Fruit fly (Drosophila melanogaster) whole organism, embryonic: ENCODE data around the gene CG40472.

Source experiments
- Abd-B ChIP-seq: fragments of 200-800 bp; sonication (Bioruptor generic); optimal IDR thresholded peaks from 2 replicates; lab custom pipeline; 2018; ENCODE audit warnings: missing biosample characterization, mild to moderate bottlenecking, missing genetic modification characterization, moderate library complexity
- BEAF-32 ChIP-seq: fragments of 200-800 bp; sonication (Bioruptor generic); optimal IDR thresholded peaks from 3 replicates; lab custom pipeline; 2017; ENCODE audit warnings: missing biosample characterization, missing genetic modification characterization, mild to moderate bottlenecking, moderate library complexity, missing genetic modification reagents
- CG1024 ChIP-seq: fragments of 200-800 bp; sonication (Bioruptor generic); IDR thresholded peaks from 2 replicates; pipeline ENCODE4 v1.3.6; 2022; ENCODE audit warnings: missing biosample characterization, missing genetic modification characterization
- CG10366 ChIP-seq: fragments of 200-800 bp; sonication (Bioruptor generic); IDR thresholded peaks from 2 replicates; pipeline ENCODE4 v1.3.6; 2022; ENCODE audit warnings: missing biosample characterization, missing genetic modification characterization
- CG10431 ChIP-seq: fragments of 200-800 bp; sonication (Bioruptor generic); optimal IDR thresholded peaks from 3 replicates; lab custom pipeline; 2018; ENCODE audit warnings: missing biosample characterization, mild to moderate bottlenecking, missing genetic modification characterization
- CG11723 ChIP-seq: fragments of 200-800 bp; sonication (Bioruptor generic); optimal IDR thresholded peaks from 2 replicates; lab custom pipeline; 2017; ENCODE audit warnings: missing biosample characterization, mild to moderate bottlenecking, missing genetic modification characterization
- CG12942 ChIP-seq: fragments of 200-800 bp; sonication (Bioruptor generic); optimal IDR thresholded peaks from 3 replicates; lab custom pipeline; 2016; ENCODE audit warnings: missing biosample characterization, missing genetic modification characterization
- CG14710 ChIP-seq: fragments of 200-800 bp; sonication (Bioruptor generic); optimal IDR thresholded peaks from 3 replicates; lab custom pipeline; 2019; ENCODE audit warnings: missing biosample characterization, mild to moderate bottlenecking, missing genetic modification characterization, moderate library complexity
- CG1603 ChIP-seq: fragments of 200-800 bp; sonication (Bioruptor generic); optimal IDR thresholded peaks from 2 replicates; lab custom pipeline; 2019; ENCODE audit warnings: missing biosample characterization, mild to moderate bottlenecking, missing genetic modification characterization, moderate library complexity
- CG17361 ChIP-seq: fragments of 200-800 bp; sonication (Bioruptor generic); IDR thresholded peaks from 3 replicates; pipeline ENCODE4 v1.3.6; 2022; ENCODE audit warnings: missing biosample characterization, missing genetic modification characterization
- CG17385 ChIP-seq: fragments of 200-800 bp; sonication (Bioruptor generic); optimal IDR thresholded peaks from 3 replicates; lab custom pipeline; 2018; ENCODE audit warnings: missing biosample characterization, mild to moderate bottlenecking, missing genetic modification characterization
- CG17802 ChIP-seq: fragments of 200-800 bp; sonication (Bioruptor generic); optimal IDR thresholded peaks from 2 replicates; lab custom pipeline; 2018; ENCODE audit warnings: missing biosample characterization, mild to moderate bottlenecking, missing genetic modification characterization, moderate library complexity
- CG18011 ChIP-seq: fragments of 200-800 bp; sonication (Bioruptor generic); optimal IDR thresholded peaks from 2 replicates; lab custom pipeline; 2017; ENCODE audit warnings: missing biosample characterization, missing genetic modification characterization, mild to moderate bottlenecking, moderate library complexity, missing genotype
- CG30020 ChIP-seq: fragments of 200-800 bp; optimal IDR thresholded peaks from 2 replicates; lab custom pipeline; 2019; ENCODE audit warnings: missing biosample characterization, mild to moderate bottlenecking, missing genetic modification characterization, moderate library complexity
- CG31365 ChIP-seq: fragments of 200-800 bp; sonication (Bioruptor generic); optimal IDR thresholded peaks from 2 replicates; lab custom pipeline; 2018; ENCODE audit warnings: missing biosample characterization, mild to moderate bottlenecking, missing genetic modification characterization
- CG33213 ChIP-seq: fragments of 200-800 bp; sonication (Bioruptor generic); optimal IDR thresholded peaks from 3 replicates; lab custom pipeline; 2016; ENCODE audit warnings: missing biosample characterization, missing genetic modification characterization
- CG4424 ChIP-seq: fragments of 200-800 bp; sonication (Bioruptor generic); optimal IDR thresholded peaks from 3 replicates; lab custom pipeline; 2016; ENCODE audit warnings: missing biosample characterization, missing genetic modification characterization
- CG4617 ChIP-seq: fragments of 200-800 bp; sonication (Bioruptor generic); optimal IDR thresholded peaks from 3 replicates; lab custom pipeline; 2016; ENCODE audit warnings: missing biosample characterization, missing genetic modification characterization, borderline replicate concordance
- CG4854 ChIP-seq: fragments of 200-800 bp; sonication (Bioruptor generic); optimal IDR thresholded peaks from 2 replicates; lab custom pipeline; 2016; ENCODE audit warnings: missing biosample characterization, missing genetic modification characterization, inconsistent platforms
- CG7357 ChIP-seq: fragments of 200-800 bp; sonication (Bioruptor generic); IDR thresholded peaks from 3 replicates; pipeline ENCODE4 v1.3.6; 2022; ENCODE audit warnings: missing biosample characterization, missing genetic modification characterization
- CG8089 ChIP-seq: fragments of 200-800 bp; sonication (Bioruptor generic); optimal IDR thresholded peaks from 3 replicates; lab custom pipeline; 2016; ENCODE audit warnings: missing biosample characterization, missing genetic modification characterization
- CG8290 ChIP-seq, 3 experiments: fragments of 200-800 bp; sonication (Bioruptor generic); optimal IDR thresholded peaks; 2 replicates each; lab custom pipeline; 2016 to 2019; ENCODE audit warnings: missing biosample characterization in 3 of 3, missing genetic modification characterization in 3 of 3, mild to moderate bottlenecking in 2 of 3, moderate library complexity in 1 of 3
- CoRest ChIP-seq: fragments of 200-800 bp; sonication (Bioruptor generic); optimal IDR thresholded peaks from 3 replicates; lab custom pipeline; 2018; ENCODE audit warnings: missing biosample characterization, mild to moderate bottlenecking, missing genetic modification characterization, moderate library complexity
- Dfd ChIP-seq, 2 experiments: fragments of >200 bp; optimal IDR thresholded peaks; 2 replicates each; lab custom pipeline; 2017; ENCODE audit warnings: missing biosample characterization in 2 of 2, missing genetic modification characterization in 2 of 2
- Dref ChIP-seq: fragments of 200-800 bp; sonication (Bioruptor generic); IDR thresholded peaks from 2 replicates; pipeline ENCODE4 v1.3.6; 2022; ENCODE audit warnings: missing biosample characterization, missing genetic modification characterization
- Hr78 ChIP-seq, 2 experiments: fragments of 200-800 bp in 1 of 2; fragments of >200 bp in 1 of 2; sonication (Bioruptor generic) in 1 of 2; optimal IDR thresholded peaks; 2 replicates each; lab custom pipeline; 2017 to 2019; ENCODE audit warnings: missing biosample characterization in 2 of 2, missing genetic modification characterization in 2 of 2, mild to moderate bottlenecking in 1 of 2, moderate library complexity in 1 of 2
- Lhr ChIP-seq: fragments of 200-800 bp; sonication (Bioruptor generic); optimal IDR thresholded peaks from 3 replicates; lab custom pipeline; 2017; ENCODE audit warnings: mild to moderate bottlenecking, missing biosample characterization, missing genetic modification reagents, missing genetic modification characterization
- MESR4 ChIP-seq: fragments of 200-800 bp; sonication (Bioruptor generic); optimal IDR thresholded peaks from 2 replicates; lab custom pipeline; 2018; ENCODE audit warnings: missing biosample characterization, mild to moderate bottlenecking, missing genetic modification characterization, moderate library complexity
- Sry-δ ChIP-seq: fragments of 200-800 bp; sonication (Bioruptor generic); optimal IDR thresholded peaks from 2 replicates; lab custom pipeline; 2016; ENCODE audit warnings: missing biosample characterization, missing genetic modification characterization
- Ssrp ChIP-seq: fragments of 200-800 bp; sonication (Bioruptor generic); optimal IDR thresholded peaks from 2 replicates; lab custom pipeline; 2018; ENCODE audit warnings: missing biosample characterization, mild to moderate bottlenecking, missing genetic modification characterization, moderate library complexity
- amos ChIP-seq: fragments of 200-800 bp; sonication (Bioruptor generic); IDR thresholded peaks from 2 replicates; pipeline ENCODE4 v1.3.6; 2022; ENCODE audit warnings: missing biosample characterization, missing genetic modification characterization; ENCODE audit not compliant: partially characterized antibody
- dmrt11E ChIP-seq: fragments of 200-800 bp; sonication (Bioruptor generic); optimal IDR thresholded peaks from 3 replicates; lab custom pipeline; 2018; ENCODE audit warnings: missing biosample characterization, mild to moderate bottlenecking, missing genetic modification characterization, moderate library complexity
- gfzf ChIP-seq: fragments of 200-800 bp; sonication (Bioruptor generic); optimal IDR thresholded peaks from 2 replicates; lab custom pipeline; 2016; ENCODE audit warnings: missing biosample characterization, mild to moderate bottlenecking, missing genetic modification characterization, moderate library complexity
- grn ChIP-seq: fragments of 200-800 bp; sonication (Bioruptor generic); optimal IDR thresholded peaks from 3 replicates; lab custom pipeline; 2017; ENCODE audit warnings: missing biosample characterization, missing genetic modification characterization
- knrl ChIP-seq: fragments of 200-800 bp; sonication (Bioruptor generic); IDR thresholded peaks from 3 replicates; pipeline ENCODE4 v1.3.6; 2022; ENCODE audit warnings: missing biosample characterization, missing genetic modification characterization; ENCODE audit not compliant: partially characterized antibody
- lola ChIP-seq, 3 experiments: fragments of >200 bp in 2 of 3; fragments of 200-800 bp in 1 of 3; sonication (Bioruptor generic) in 1 of 3; optimal IDR thresholded peaks; 2 replicates each; lab custom pipeline; 2017 to 2019; ENCODE audit warnings: missing biosample characterization in 3 of 3, missing genetic modification characterization in 3 of 3, mild to moderate bottlenecking in 1 of 3, moderate library complexity in 1 of 3
- nmo ChIP-seq: fragments of 200-800 bp; sonication (Bioruptor generic); optimal IDR thresholded peaks from 2 replicates; lab custom pipeline; 2018; ENCODE audit warnings: missing biosample characterization, mild to moderate bottlenecking, missing genetic modification characterization, moderate library complexity
- peb ChIP-seq: fragments of 200-800 bp; sonication (Bioruptor generic); IDR thresholded peaks from 2 replicates; pipeline ENCODE4 v1.3.6; 2022; ENCODE audit warnings: missing biosample characterization, missing genetic modification characterization
- pfk ChIP-seq: fragments of 200-800 bp; sonication (Bioruptor generic); optimal IDR thresholded peaks from 2 replicates; lab custom pipeline; 2018; ENCODE audit warnings: missing biosample characterization, mild to moderate bottlenecking, missing genetic modification characterization, moderate library complexity
- phol ChIP-seq: fragments of 200-800 bp; sonication (Bioruptor generic); optimal IDR thresholded peaks from 3 replicates; lab custom pipeline; 2018; ENCODE audit warnings: missing biosample characterization, mild to moderate bottlenecking, missing genetic modification characterization, moderate library complexity
- pzg ChIP-seq: fragments of 200-800 bp; sonication (Bioruptor generic); optimal IDR thresholded peaks from 3 replicates; lab custom pipeline; 2018; ENCODE audit warnings: missing biosample characterization, mild to moderate bottlenecking, missing genetic modification characterization, moderate library complexity
- row ChIP-seq: fragments of 200-800 bp; sonication (Bioruptor generic); IDR thresholded peaks from 3 replicates; pipeline ENCODE4 v1.3.6; 2022; ENCODE audit warnings: missing biosample characterization, missing genetic modification characterization
- sens ChIP-seq: fragments of 200-800 bp; sonication (Bioruptor generic); peaks from one replicate; lab custom pipeline; 2016; ENCODE audit warnings: missing biosample characterization, missing genetic modification characterization
- ssp ChIP-seq: fragments of 200-800 bp; sonication (Bioruptor generic); IDR thresholded peaks from 2 replicates; pipeline ENCODE4 v1.3.6; 2022; ENCODE audit warnings: missing biosample characterization, missing genetic modification characterization
- trem ChIP-seq: fragments of 200-800 bp; optimal IDR thresholded peaks from 3 replicates; lab custom pipeline; 2019; ENCODE audit warnings: missing biosample characterization, mild to moderate bottlenecking, missing genetic modification characterization, moderate library complexity

Gene CG40472

dm6 chr3L:24975839-24976380 is 49.0 kb downstream of the CG40472 start, which contains the start of gene ND-AGGG:
Gene ND-AGGG, plus strand, starts transcription at chr3L:24976254.
- peak; percentile 86 for TF ChIP-seq Abd-B (GFP tag; lab: Kevin White, UChicago)
- TF ChIP-seq CG7357 (GFP tag; lab: Robert Waterston, UW): peak; percentile 98
- TF ChIP-seq knrl (GFP tag; lab: Robert Waterston, UW): 0 out of 3 replicates have a peak, but pooled peaks have one; percentile 27
- peak; percentile 99 for TF ChIP-seq CG17802 (tag; lab: Kevin White, UChicago)
- peak; percentile 34 for TF ChIP-seq pzg (GFP tag; lab: Kevin White, UChicago)
- peak; percentile 29 for TF ChIP-seq BEAF-32 (GFP tag; lab: Kevin White, UChicago)
- TF ChIP-seq CG8089 (GFP tag; lab: Kevin White, UChicago): peak; percentile 20
- peak; percentile 2 for TF ChIP-seq pfk (GFP tag; lab: Kevin White, UChicago)
- TF ChIP-seq CG4424: no peak
- TF ChIP-seq Sry-δ (GFP tag; lab: Kevin White, UChicago): peak; percentile 13
- no peak for TF ChIP-seq CG17385 (GFP tag; lab: Kevin White, UChicago)
- TF ChIP-seq CG1024 (GFP tag; lab: Robert Waterston, UW): peak; percentile 100
- TF ChIP-seq CG18011 (GFP tag; lab: Kevin White, UChicago): no peak
- TF ChIP-seq CG10366 (GFP tag; lab: Robert Waterston, UW): no peak
- peak; percentile 7 for TF ChIP-seq MESR4 (GFP tag; lab: Kevin White, UChicago)
- TF ChIP-seq CG31365 (tag; lab: Kevin White, UChicago): no peak
- TF ChIP-seq row (GFP tag; lab: Robert Waterston, UW): peak; percentile 92
- TF ChIP-seq Hr78 (GFP tag; optimal IDR thresholded peaks at IDR 0.05; lab: Kevin White, UChicago): peak in 1 of 2 experiments; percentile 17
- peak; percentile 47 for TF ChIP-seq CG4617 (GFP tag; lab: Kevin White, UChicago)
- TF ChIP-seq Ssrp (tag; lab: Kevin White, UChicago): peak; percentile 13
- no peak for TF ChIP-seq peb (GFP tag; lab: Robert Waterston, UW)
- TF ChIP-seq CG11723: peak; percentile 82
- TF ChIP-seq CoRest (tag; lab: Kevin White, UChicago): peak; percentile 33
- TF ChIP-seq CG12942 (GFP tag; lab: Kevin White, UChicago): no peak
- TF ChIP-seq CG17361 (GFP tag; lab: Robert Waterston, UW): 0 out of 3 replicates have a peak, but pooled peaks have one; percentile 44
- peak; percentile 98 for TF ChIP-seq CG30020
- TF ChIP-seq dmrt11E (tag; lab: Kevin White, UChicago): peak; percentile 6
- TF ChIP-seq Lhr (GFP tag; lab: Kevin White, UChicago): peak; percentile 58
- TF ChIP-seq CG4854 (GFP tag; lab: Kevin White, UChicago): no peak
- peak; percentile 28 for TF ChIP-seq CG14710
- peak in 1 of 2 experiments; percentile 75 for TF ChIP-seq Dfd (GFP tag; optimal IDR thresholded peaks at IDR 0.05; lab: Kevin White, UChicago)
- peak; percentile 49 for TF ChIP-seq CG33213 (GFP tag; lab: Kevin White, UChicago)
- TF ChIP-seq lola (GFP tag; optimal IDR thresholded peaks at IDR 0.05; lab: Kevin White, UChicago): peak in 1 of 3 experiments; percentile 64
- peak; percentile 34 for TF ChIP-seq sens (GFP tag; lab: Kevin White, UChicago)
- no peak for TF ChIP-seq trem
- TF ChIP-seq gfzf (GFP tag; lab: Kevin White, UChicago): peak; percentile 17
- TF ChIP-seq amos: 0 out of 2 replicates have a peak, but pooled peaks have one; percentile 6
- no peak for TF ChIP-seq CG10431
- TF ChIP-seq Dref (GFP tag; lab: Robert Waterston, UW): peak; percentile 55
- no peak for TF ChIP-seq grn (GFP tag; lab: Kevin White, UChicago)
- peak; percentile 98 for TF ChIP-seq CG1603
- TF ChIP-seq CG8290 (GFP tag; optimal IDR thresholded peaks at IDR 0.05; lab: Kevin White, UChicago): peak; percentile 13
- TF ChIP-seq CG8290 (tag; optimal IDR thresholded peaks at IDR 0.05; lab: Kevin White, UChicago): peak in 1 of 2 experiments; percentile 45
- TF ChIP-seq nmo (GFP tag; lab: Kevin White, UChicago): peak; percentile 47
- peak; percentile 100 for TF ChIP-seq ssp (GFP tag; lab: Robert Waterston, UW)
- peak; percentile 81 for TF ChIP-seq phol (tag; lab: Kevin White, UChicago)
